Worm (Caenorhabditis elegans) whole organism, L2 larva: ENCODE data around the gene panl-3.
A peak's percentile ranks its signal among the peaks of the same experiment; 100 is the strongest.

Experiments used
- C34F6.9 ChIP-seq: fragments of 150-350 bp; optimal IDR thresholded peaks from 2 replicates; lab custom pipeline; 2014; ENCODE audit warnings: missing biosample characterization, missing genetic modification characterization
- F13H6.1 ChIP-seq: sonication (generic microtip); optimal IDR thresholded peaks from 2 replicates; lab custom pipeline; 2016; ENCODE audit warnings: missing genetic modification characterization, missing compliant biosample characterization
- R02D3.7 ChIP-seq: fragments of 150-350 bp; optimal IDR thresholded peaks from 2 replicates; lab custom pipeline; 2014; ENCODE audit warnings: missing biosample characterization, missing genetic modification characterization
- Y55F3AM.14 ChIP-seq: fragments of 200-800 bp; sonication (Bioruptor generic); optimal IDR thresholded peaks from 2 replicates; lab custom pipeline; 2018; ENCODE audit warnings: mild to moderate bottlenecking, missing genetic modification characterization, missing compliant biosample characterization
- ZK546.5 ChIP-seq: sonication (generic microtip); optimal IDR thresholded peaks from 2 replicates; lab custom pipeline; 2017; ENCODE audit warnings: missing biosample characterization, missing genetic modification characterization
- alr-1 ChIP-seq: fragments of 150-350 bp; optimal IDR thresholded peaks from 2 replicates; lab custom pipeline; 2014; ENCODE audit warnings: missing biosample characterization, missing genetic modification characterization
- aly-2 ChIP-seq: fragments of 150-350 bp; optimal IDR thresholded peaks from 2 replicates; lab custom pipeline; 2014; ENCODE audit warnings: missing biosample characterization, missing genetic modification characterization
- ama-1 ChIP-seq: fragments of 150-350 bp; optimal IDR thresholded peaks from 2 replicates; lab custom pipeline; 2018; ENCODE audit warnings: inconsistent platforms
- blmp-1 ChIP-seq: sonication (generic microtip); optimal IDR thresholded peaks from 2 replicates; lab custom pipeline; 2017; ENCODE audit warnings: missing genetic modification characterization, mild to moderate bottlenecking, missing compliant biosample characterization, antibody characterized with exemption, moderate library complexity; ENCODE audit not compliant: insufficient read depth
- ceh-16 ChIP-seq: fragments of 150-350 bp; optimal IDR thresholded peaks from 2 replicates; lab custom pipeline; 2014; ENCODE audit warnings: missing biosample characterization, missing genetic modification characterization
- ceh-82 ChIP-seq: fragments of 150-350 bp; optimal IDR thresholded peaks from 2 replicates; lab custom pipeline; 2014; ENCODE audit warnings: missing biosample characterization, missing genetic modification characterization
- crh-2 ChIP-seq: sonication (generic microtip); optimal IDR thresholded peaks from 2 replicates; lab custom pipeline; 2017; ENCODE audit warnings: missing biosample characterization, missing genetic modification characterization
- dmd-4 ChIP-seq: sonication (generic microtip); optimal IDR thresholded peaks from 2 replicates; lab custom pipeline; 2017; ENCODE audit warnings: missing biosample characterization, missing genetic modification characterization
- egl-27 ChIP-seq: sonication (generic microtip); optimal IDR thresholded peaks from 3 replicates; lab custom pipeline; 2017; ENCODE audit warnings: missing biosample characterization, missing genetic modification reagents, missing genetic modification characterization
- elt-1 ChIP-seq: fragments of 150-350 bp; optimal IDR thresholded peaks from 2 replicates; lab custom pipeline; 2014; ENCODE audit warnings: missing biosample characterization, missing genetic modification characterization
- elt-3 ChIP-seq: sonication (generic microtip); optimal IDR thresholded peaks from 2 replicates; lab custom pipeline; 2017; ENCODE audit warnings: missing biosample characterization, missing genetic modification characterization
- fos-1 ChIP-seq: fragments of 150-350 bp; optimal IDR thresholded peaks from 2 replicates; lab custom pipeline; 2014; ENCODE audit warnings: missing biosample characterization, missing genetic modification characterization
- gmeb-1 ChIP-seq: fragments of 150-350 bp; optimal IDR thresholded peaks from 2 replicates; lab custom pipeline; 2014; ENCODE audit warnings: missing biosample characterization, missing genetic modification characterization
- lin-11 ChIP-seq: fragments of 150-350 bp; sonication (generic microtip); optimal IDR thresholded peaks from 2 replicates; lab custom pipeline; 2014; ENCODE audit warnings: missing biosample characterization, missing genetic modification characterization, inconsistent platforms, mixed read lengths
- lin-13 ChIP-seq: fragments of 150-350 bp; optimal IDR thresholded peaks from 2 replicates; lab custom pipeline; 2014; ENCODE audit warnings: missing biosample characterization, missing genetic modification reagents, missing genetic modification characterization
- lin-39 ChIP-seq: fragments of 150-350 bp; optimal IDR thresholded peaks from 2 replicates; lab custom pipeline; 2014; ENCODE audit warnings: missing biosample characterization, missing genetic modification reagents, missing genetic modification characterization
- lsy-2 ChIP-seq, 2 experiments: fragments of 150-350 bp in 1 of 2; sonication (generic microtip) in 1 of 2; optimal IDR thresholded peaks; 2 replicates each; lab custom pipeline; 2014 to 2017; ENCODE audit warnings: missing biosample characterization in 2 of 2, missing genetic modification characterization in 2 of 2
- mab-5 ChIP-seq: fragments of 150-350 bp; optimal IDR thresholded peaks from 2 replicates; lab custom pipeline; 2014; ENCODE audit warnings: missing biosample characterization, missing genetic modification characterization
- mbf-1 ChIP-seq: sonication (generic microtip); optimal IDR thresholded peaks from 2 replicates; lab custom pipeline; 2017; ENCODE audit warnings: missing biosample characterization, missing genetic modification characterization
- mdl-1 ChIP-seq, 2 experiments: fragments of 150-350 bp in 1 of 2; sonication (generic microtip) in 1 of 2; optimal IDR thresholded peaks; 2 replicates each; lab custom pipeline; 2017; ENCODE audit warnings: missing biosample characterization in 2 of 2, missing genetic modification characterization in 2 of 2
- nhr-10 ChIP-seq: sonication (generic microtip); optimal IDR thresholded peaks from 2 replicates; lab custom pipeline; 2017; ENCODE audit warnings: missing biosample characterization, missing genetic modification characterization
- nhr-11 ChIP-seq: fragments of 150-350 bp; optimal IDR thresholded peaks from 2 replicates; lab custom pipeline; 2014; ENCODE audit warnings: missing biosample characterization, missing genetic modification characterization
- nhr-12 ChIP-seq: fragments of 150-350 bp; optimal IDR thresholded peaks from 2 replicates; lab custom pipeline; 2014; ENCODE audit warnings: missing biosample characterization, missing genetic modification characterization
- nhr-129 ChIP-seq: fragments of 150-350 bp; optimal IDR thresholded peaks from 2 replicates; lab custom pipeline; 2014; ENCODE audit warnings: missing biosample characterization, missing genetic modification characterization
- nhr-21 ChIP-seq: fragments of 150-350 bp; optimal IDR thresholded peaks from 2 replicates; lab custom pipeline; 2014; ENCODE audit warnings: missing biosample characterization, missing genetic modification characterization
- nhr-23 ChIP-seq: fragments of 150-350 bp; optimal IDR thresholded peaks from 2 replicates; lab custom pipeline; 2014; ENCODE audit warnings: missing biosample characterization, missing genetic modification reagents, missing genetic modification characterization
- nhr-237 ChIP-seq: fragments of 150-350 bp; optimal IDR thresholded peaks from 2 replicates; lab custom pipeline; 2014; ENCODE audit warnings: missing biosample characterization, missing genetic modification characterization
- nhr-25 ChIP-seq: fragments of 150-350 bp; sonication (generic microtip); optimal IDR thresholded peaks from 3 replicates; lab custom pipeline; 2014; ENCODE audit warnings: missing biosample characterization, missing genetic modification characterization
- nhr-6 ChIP-seq: fragments of 150-350 bp; optimal IDR thresholded peaks from 2 replicates; lab custom pipeline; 2014; ENCODE audit warnings: missing biosample characterization, missing genetic modification characterization
- nhr-77 ChIP-seq: fragments of 150-350 bp; optimal IDR thresholded peaks from 2 replicates; lab custom pipeline; 2014; ENCODE audit warnings: missing biosample characterization, missing genetic modification characterization
- peb-1 ChIP-seq: fragments of 150-350 bp; optimal IDR thresholded peaks from 2 replicates; lab custom pipeline; 2014; ENCODE audit warnings: missing biosample characterization, missing genetic modification characterization
- sem-4 ChIP-seq: fragments of 150-350 bp; optimal IDR thresholded peaks from 2 replicates; lab custom pipeline; 2014; ENCODE audit warnings: missing biosample characterization, missing genetic modification reagents, missing genetic modification characterization
- skn-1 ChIP-seq: sonication (generic microtip); optimal IDR thresholded peaks from 2 replicates; lab custom pipeline; 2017; ENCODE audit warnings: missing biosample characterization, missing genetic modification characterization
- sma-3 ChIP-seq: sonication (generic microtip); optimal IDR thresholded peaks from 2 replicates; lab custom pipeline; 2016; ENCODE audit warnings: missing genetic modification reagents, missing genetic modification characterization, missing compliant biosample characterization
- sma-9 ChIP-seq, 2 experiments: fragments of 150-350 bp in 1 of 2; sonication (generic microtip) in 1 of 2; optimal IDR thresholded peaks; 2 replicates each; lab custom pipeline; 2014 to 2016; ENCODE audit warnings: missing genetic modification characterization in 2 of 2, mild to moderate bottlenecking in 1 of 2, missing biosample characterization in 1 of 2, missing compliant biosample characterization in 1 of 2, missing genetic modification reagents in 1 of 2, moderate library complexity in 1 of 2
- snpc-4 ChIP-seq: fragments of 150-350 bp; optimal IDR thresholded peaks from 2 replicates; lab custom pipeline; 2014; ENCODE audit warnings: missing biosample characterization, missing genetic modification characterization
- unc-39 ChIP-seq: fragments of 150-350 bp; optimal IDR thresholded peaks from 2 replicates; lab custom pipeline; 2014; ENCODE audit warnings: missing biosample characterization, missing genetic modification characterization
- unc-55 ChIP-seq: fragments of 150-350 bp; sonication (generic microtip); optimal IDR thresholded peaks from 3 replicates; lab custom pipeline; 2014; ENCODE audit warnings: missing biosample characterization, missing genetic modification reagents, missing genetic modification characterization
- unc-62 ChIP-seq: fragments of 150-350 bp; optimal IDR thresholded peaks from 2 replicates; lab custom pipeline; 2014; ENCODE audit warnings: missing biosample characterization, missing genetic modification reagents, missing genetic modification characterization
- zag-1 ChIP-seq: fragments of 150-350 bp; optimal IDR thresholded peaks from 2 replicates; lab custom pipeline; 2014; ENCODE audit warnings: missing biosample characterization, missing genetic modification characterization
- ztf-1 ChIP-seq: fragments of 200-800 bp; sonication (Bioruptor generic); conservative IDR thresholded peaks from 2 replicates; pipeline ENCODE4 v1.3.6; 2022; ENCODE audit warnings: missing genetic modification characterization, missing compliant biosample characterization
- ztf-11 ChIP-seq: sonication (generic microtip); optimal IDR thresholded peaks from 2 replicates; lab custom pipeline; 2017; ENCODE audit warnings: missing biosample characterization, missing genetic modification characterization
- ztf-4 ChIP-seq: fragments of 150-350 bp; optimal IDR thresholded peaks from 2 replicates; lab custom pipeline; 2014; ENCODE audit warnings: missing biosample characterization, missing genetic modification characterization

panl-3 gene

ce11 chrIII:9826005-9826404 lies 7.1 kb downstream of the panl-3 start (continued):
- TF ChIP-seq F13H6.1 (tag; lab: Kevin White, UChicago) (peak; percentile 61), nhr-21 (tag; lab: Kevin White, UChicago) (no peak), ceh-82 (tag; lab: Kevin White, UChicago) (no peak), ZK546.5 (tag; lab: Kevin White, UChicago) (no peak), peb-1 (tag; lab: Kevin White, UChicago) (no peak), crh-2 (tag; lab: Kevin White, UChicago) (peak; percentile 68), nhr-6 (no peak)

DNA sequence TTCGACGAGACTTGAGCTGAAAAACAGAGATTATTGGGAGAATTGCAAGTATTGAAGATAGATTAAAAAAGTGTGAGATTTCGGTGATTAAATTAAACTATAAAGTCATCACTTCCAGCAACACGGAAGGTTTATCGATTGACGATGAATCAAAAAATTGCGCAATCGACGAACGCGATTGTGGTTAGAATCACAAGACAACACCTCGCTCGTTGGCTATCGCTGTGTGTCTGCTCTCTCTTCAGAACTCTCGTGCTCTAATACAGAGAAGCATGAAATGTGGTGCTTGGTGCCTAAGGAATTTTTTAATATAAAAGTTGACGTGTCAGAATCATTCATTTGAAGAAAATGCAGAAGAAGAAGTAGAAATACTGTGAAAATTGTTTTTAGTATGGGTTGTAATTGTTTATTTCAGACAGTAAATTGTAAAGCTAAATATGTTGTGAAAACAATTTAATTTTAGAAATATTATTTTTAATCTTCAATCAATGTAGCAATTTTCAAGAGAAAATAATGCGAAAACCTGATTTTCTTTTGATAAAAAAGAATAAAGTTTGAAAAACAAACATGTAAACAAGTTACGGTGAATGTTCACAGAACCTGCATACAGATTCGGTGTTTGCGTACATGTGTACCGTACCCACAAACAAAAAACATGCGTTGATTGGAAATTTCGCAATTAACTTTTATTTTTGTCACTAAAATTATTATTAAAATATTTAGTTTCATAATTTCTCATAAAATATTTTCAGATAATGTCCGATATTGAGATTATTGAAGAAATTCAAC lies 8.5 kb downstream of the panl-3 start, which contains the start of the genes ZK632.10 and ZK632.11:
TSS of gene ZK632.10 (minus strand) at position 560 of the 789 bp plus-strand sequence.
TSS of gene ZK632.11 (plus strand) at position 753 of the 789 bp plus-strand sequence.
- TF ChIP-seq crh-2 (tag; lab: Kevin White, UChicago) (peak; percentile 30), zag-1 (tag; lab: Kevin White, UChicago) (no peak), nhr-23 (tag; lab: Kevin White, UChicago) (no peak), blmp-1 (tag; lab: Kevin White, UChicago) (no peak), alr-1 (tag; lab: Kevin White, UChicago) (no peak), ztf-1 (no peak), elt-3 (no peak), ztf-4 (tag; lab: Kevin White, UChicago) (peak; percentile 16), nhr-21 (tag; lab: Kevin White, UChicago) (no peak), mab-5 (tag; lab: Kevin White, UChicago) (no peak), nhr-77 (tag; lab: Kevin White, UChicago) (no peak), peb-1 (tag; lab: Kevin White, UChicago) (no peak), nhr-6 (no peak), ceh-82 (tag; lab: Kevin White, UChicago) (no peak), skn-1 (no peak), nhr-12 (tag; lab: Kevin White, UChicago) (no peak), lsy-2 (tag; optimal IDR thresholded peaks at IDR 0.05; lab: Kevin White, UChicago) (peak; percentile 86 to 99), ztf-11 (tag; lab: Kevin White, UChicago) (no peak), mdl-1 (tag; optimal IDR thresholded peaks at IDR 0.05; lab: Kevin White, UChicago) (no peak), lin-39 (no peak), unc-62 (GFP tag; lab: Kevin White, UChicago) (no peak), nhr-10 (tag; lab: Kevin White, UChicago) (no peak), unc-39 (tag; lab: Kevin White, UChicago) (no peak), aly-2 (no peak), ama-1 (no peak), lin-11 (tag; lab: Kevin White, UChicago) (no peak), nhr-25 (tag; lab: Kevin White, UChicago) (peak; percentile 9), ceh-16 (tag; lab: Kevin White, UChicago) (no peak), snpc-4 (tag; lab: Kevin White, UChicago) (no peak), sem-4 (tag; lab: Kevin White, UChicago) (no peak), nhr-237 (tag; lab: Kevin White, UChicago) (no peak), ZK546.5 (tag; lab: Kevin White, UChicago) (no peak), Y55F3AM.14 (GFP tag; lab: Kevin White, UChicago) (no peak), nhr-11 (no peak), fos-1 (tag; lab: Kevin White, UChicago) (peak; percentile 33), sma-9 (GFP tag; optimal IDR thresholded peaks at IDR 0.05; lab: Kevin White, UChicago) (no peak), sma-9 (tag; optimal IDR thresholded peaks at IDR 0.05; lab: Kevin White, UChicago) (no peak), lin-13 (GFP tag; lab: Kevin White, UChicago) (peak; percentile 61), F13H6.1 (tag; lab: Kevin White, UChicago) (no peak), nhr-129 (tag; lab: Kevin White, UChicago) (peak; percentile 44), sma-3 (GFP tag; lab: Kevin White, UChicago) (peak; percentile 36), unc-55 (GFP tag; lab: Kevin White, UChicago) (peak; percentile 93), C34F6.9 (tag; lab: Kevin White, UChicago) (peak; percentile 81), dmd-4 (tag; lab: Kevin White, UChicago) (no peak), elt-1 (tag; lab: Kevin White, UChicago) (no peak), gmeb-1 (tag; lab: Kevin White, UChicago) (peak; percentile 25), R02D3.7 (tag; lab: Kevin White, UChicago) (no peak), egl-27 (tag; lab: Kevin White, UChicago) (peak; percentile 7), mbf-1 (tag; lab: Kevin White, UChicago) (no peak)
